Worm (Caenorhabditis elegans): Measurements from ENCODE around the gene srm-6.

Gene srm-6

DNA sequence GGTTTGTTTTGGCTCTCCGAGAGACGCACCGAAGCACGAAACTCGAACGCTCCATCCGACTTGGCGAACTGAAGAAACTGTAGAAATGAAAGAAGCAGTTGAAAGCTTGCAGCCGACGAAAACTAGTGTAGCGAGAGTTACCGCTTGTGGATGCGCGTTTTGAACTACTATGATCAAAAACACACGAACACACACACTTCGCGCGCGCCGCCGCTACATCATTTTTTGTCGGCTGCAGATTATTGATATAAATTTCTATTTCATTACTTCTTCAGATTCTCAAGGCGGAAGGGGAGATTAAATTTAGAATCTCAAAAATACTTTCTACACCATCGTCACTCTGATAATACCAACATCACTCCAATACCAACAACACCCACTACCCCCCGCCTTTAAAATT lies 25.2 kb downstream of the srm-6 start:
- no peak for TF ChIP-seq skn-1 (tag; optimal IDR thresholded peaks at IDR 0.05)
- TF ChIP-seq lsy-2 (tag; optimal IDR thresholded peaks at IDR 0.05) = no peak
- TF ChIP-seq nhr-10 (tag; optimal IDR thresholded peaks at IDR 0.05) = no peak
- TF ChIP-seq zag-1 (tag; optimal IDR thresholded peaks at IDR 0.05) = no peak
- no peak for TF ChIP-seq blmp-1 (tag; optimal IDR thresholded peaks at IDR 0.05; ENCODE audit: insufficient read depth)
- no peak for TF ChIP-seq nhr-11 (tag; optimal IDR thresholded peaks at IDR 0.05)

DNA sequence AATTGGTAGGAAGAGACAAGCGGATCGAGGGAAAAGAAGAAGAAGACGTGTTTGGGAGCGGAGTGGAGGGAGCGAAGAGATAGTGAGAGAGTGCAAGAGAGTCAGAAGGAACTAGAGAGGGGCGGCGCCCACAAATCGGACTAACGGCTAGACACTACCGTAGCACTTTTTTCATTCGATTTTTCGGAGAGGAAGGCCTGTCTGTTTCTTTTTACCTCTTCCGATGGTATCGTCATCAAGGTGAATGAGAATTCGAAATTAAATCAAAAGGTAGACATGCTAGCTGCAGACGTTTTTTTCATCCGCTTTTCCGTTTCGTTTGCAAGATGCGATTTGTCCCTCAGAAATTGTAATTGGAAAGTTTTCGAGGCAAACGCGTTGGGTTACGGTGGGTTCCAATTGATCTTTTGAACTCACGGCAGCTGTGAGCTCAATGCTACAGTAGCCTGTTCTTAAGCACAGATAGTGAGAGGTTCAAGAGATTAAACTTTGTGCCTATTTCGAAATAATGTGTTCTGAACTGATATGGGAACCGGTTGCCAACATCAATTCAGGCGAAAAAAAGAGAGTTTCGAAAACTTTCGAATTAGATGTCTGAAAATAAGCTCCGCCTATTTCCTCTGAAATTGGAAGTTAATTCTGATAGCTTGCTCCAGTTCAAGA lies 28.0 kb downstream of the srm-6 start:
- TF ChIP-seq nhr-237 (tag; optimal IDR thresholded peaks at IDR 0.05) (no peak), lsy-2 (tag; optimal IDR thresholded peaks at IDR 0.05) (peak in 1 of 2 experiments; percentile 74), mbf-1 (tag; optimal IDR thresholded peaks at IDR 0.05) (no peak), peb-1 (tag; optimal IDR thresholded peaks at IDR 0.05) (no peak), nhr-21 (tag; optimal IDR thresholded peaks at IDR 0.05) (no peak), sem-4 (tag; optimal IDR thresholded peaks at IDR 0.05) (peak; percentile 6), skn-1 (tag; optimal IDR thresholded peaks at IDR 0.05) (no peak), fos-1 (tag; optimal IDR thresholded peaks at IDR 0.05) (peak; percentile 12), blmp-1 (tag; optimal IDR thresholded peaks at IDR 0.05; ENCODE audit: insufficient read depth) (peak; percentile 64), unc-62 (GFP tag; optimal IDR thresholded peaks at IDR 0.05) (no peak)

DNA sequence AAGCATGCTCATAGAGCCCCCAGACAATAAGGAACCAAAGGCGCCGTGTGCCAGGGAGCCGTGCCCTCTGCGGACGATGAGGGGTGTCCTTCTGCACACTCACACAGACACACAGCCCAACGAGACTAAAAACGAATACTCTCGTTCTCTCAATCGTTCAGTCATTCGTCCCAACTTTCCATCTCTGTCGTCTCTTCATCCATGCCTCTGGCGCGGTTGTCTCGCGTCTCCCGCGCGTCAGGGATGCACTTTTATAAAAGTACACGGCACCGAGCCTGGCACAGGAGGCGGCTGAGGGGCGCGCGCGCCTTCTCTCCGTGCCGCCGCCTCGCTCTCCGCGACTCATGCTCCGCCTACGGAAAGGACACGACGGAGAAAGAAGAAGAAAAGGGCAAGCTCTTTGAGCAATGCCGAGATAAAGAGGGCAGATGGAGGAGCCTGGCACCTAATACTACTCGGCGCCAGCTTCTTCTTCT lies 29.8 kb downstream of the srm-6 start:
- no peak for TF ChIP-seq nhr-237 (tag; optimal IDR thresholded peaks at IDR 0.05)
- TF ChIP-seq F13H6.1 (tag; optimal IDR thresholded peaks at IDR 0.05) = peak; percentile 86
- TF ChIP-seq unc-62 (GFP tag; optimal IDR thresholded peaks at IDR 0.05) = peak; percentile 72
- TF ChIP-seq crh-2 (tag; optimal IDR thresholded peaks at IDR 0.05) = peak; percentile 44
- peak; percentile 57 for TF ChIP-seq lin-13 (GFP tag; optimal IDR thresholded peaks at IDR 0.05)
- TF ChIP-seq elt-1 (tag; optimal IDR thresholded peaks at IDR 0.05) = no peak
- peak; percentile 88 for TF ChIP-seq unc-55 (GFP tag; optimal IDR thresholded peaks at IDR 0.05)
- peak; percentile 58 for TF ChIP-seq nhr-77 (tag; optimal IDR thresholded peaks at IDR 0.05)
- TF ChIP-seq mdl-1 (tag; optimal IDR thresholded peaks at IDR 0.05) = peak; percentile 39 to 59
- TF ChIP-seq sma-3 (GFP tag; optimal IDR thresholded peaks at IDR 0.05) = peak; percentile 46
- peak in 1 of 2 experiments; percentile 78 for TF ChIP-seq lsy-2 (tag; optimal IDR thresholded peaks at IDR 0.05)
- peak; percentile 8 for TF ChIP-seq snpc-4 (tag; optimal IDR thresholded peaks at IDR 0.05)
- TF ChIP-seq fos-1 (tag; optimal IDR thresholded peaks at IDR 0.05) = peak; percentile 76
- TF ChIP-seq elt-3 (tag; optimal IDR thresholded peaks at IDR 0.05) = no peak
- no peak for TF ChIP-seq aly-2 (tag; optimal IDR thresholded peaks at IDR 0.05)
- peak; percentile 89 for TF ChIP-seq sma-9 (GFP tag; optimal IDR thresholded peaks at IDR 0.05)
- TF ChIP-seq sma-9 (tag; optimal IDR thresholded peaks at IDR 0.05) = no peak
- peak; percentile 46 for TF ChIP-seq blmp-1 (tag; optimal IDR thresholded peaks at IDR 0.05; ENCODE audit: insufficient read depth)
- TF ChIP-seq lin-11 (tag; optimal IDR thresholded peaks at IDR 0.05) = peak; percentile 33
- TF ChIP-seq mab-5 (tag; optimal IDR thresholded peaks at IDR 0.05) = no peak
- peak; percentile 52 for TF ChIP-seq C34F6.9 (tag; optimal IDR thresholded peaks at IDR 0.05)
- TF ChIP-seq skn-1 (tag; optimal IDR thresholded peaks at IDR 0.05) = no peak
- TF ChIP-seq zag-1 (tag; optimal IDR thresholded peaks at IDR 0.05) = peak; percentile 82
- no peak for TF ChIP-seq nhr-6 (tag; optimal IDR thresholded peaks at IDR 0.05)
- peak; percentile 55 for TF ChIP-seq egl-27 (tag; optimal IDR thresholded peaks at IDR 0.05)
- peak; percentile 87 for TF ChIP-seq Y55F3AM.14 (GFP tag; optimal IDR thresholded peaks at IDR 0.05)
- TF ChIP-seq nhr-23 (tag; optimal IDR thresholded peaks at IDR 0.05) = no peak
- peak; percentile 85 for TF ChIP-seq nhr-21 (tag; optimal IDR thresholded peaks at IDR 0.05)
- TF ChIP-seq ceh-82 (tag; optimal IDR thresholded peaks at IDR 0.05) = peak; percentile 34
- peak; percentile 69 for TF ChIP-seq peb-1 (tag; optimal IDR thresholded peaks at IDR 0.05)
- TF ChIP-seq sem-4 (tag; optimal IDR thresholded peaks at IDR 0.05) = peak; percentile 69

DNA sequence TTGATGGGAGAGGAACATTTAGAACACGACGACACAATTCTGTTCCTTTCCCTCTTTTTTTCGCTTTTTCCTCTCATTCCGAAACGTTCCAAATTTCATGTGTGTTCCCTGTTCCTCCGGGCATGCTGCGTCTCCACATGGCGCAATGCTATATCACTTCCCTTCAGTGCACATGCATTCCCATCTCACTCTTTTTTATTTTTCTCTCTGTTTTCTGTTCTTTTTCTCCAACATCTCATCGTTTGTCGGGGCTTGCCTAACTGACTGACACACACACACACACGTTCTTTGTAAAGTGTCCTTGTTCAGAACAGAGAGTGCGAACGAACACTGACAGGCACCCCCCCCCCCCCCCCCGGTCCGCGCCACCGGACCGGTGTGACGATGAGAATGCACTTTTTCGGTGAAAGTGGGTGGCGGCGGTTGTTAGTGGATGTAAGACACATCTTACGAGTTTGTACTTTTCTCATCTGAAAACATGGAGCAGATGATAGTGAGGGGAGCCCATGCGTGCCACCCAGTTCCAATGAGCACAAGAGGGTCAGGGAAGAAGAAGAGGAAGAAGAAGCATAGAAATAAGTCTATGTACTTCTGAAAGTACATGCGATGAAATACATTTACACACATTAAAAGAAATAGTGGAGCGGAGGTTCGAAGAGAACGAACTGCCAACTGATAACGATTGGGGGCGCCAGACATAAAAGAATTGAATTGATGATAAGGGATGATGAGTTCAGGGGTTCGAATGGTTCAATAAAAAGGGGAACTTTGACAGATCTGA lies 31.7 kb downstream of the srm-6 start:
- TF ChIP-seq sem-4 (tag; optimal IDR thresholded peaks at IDR 0.05) (peak; percentile 84), ztf-1 (GFP tag; conservative IDR thresholded peaks at IDR 0.05) (no peak), zag-1 (tag; optimal IDR thresholded peaks at IDR 0.05) (no peak), lsy-2 (tag; optimal IDR thresholded peaks at IDR 0.05) (peak in 1 of 2 experiments; percentile 52), fos-1 (tag; optimal IDR thresholded peaks at IDR 0.05) (peak; percentile 95), elt-1 (tag; optimal IDR thresholded peaks at IDR 0.05) (no peak), nhr-10 (tag; optimal IDR thresholded peaks at IDR 0.05) (no peak), nhr-77 (tag; optimal IDR thresholded peaks at IDR 0.05) (no peak), nhr-6 (tag; optimal IDR thresholded peaks at IDR 0.05) (no peak), Y55F3AM.14 (GFP tag; optimal IDR thresholded peaks at IDR 0.05) (peak; percentile 44), ztf-4 (tag; optimal IDR thresholded peaks at IDR 0.05) (no peak), egl-27 (tag; optimal IDR thresholded peaks at IDR 0.05) (peak; percentile 52), mab-5 (tag; optimal IDR thresholded peaks at IDR 0.05) (no peak), sma-3 (GFP tag; optimal IDR thresholded peaks at IDR 0.05) (no peak), unc-55 (GFP tag; optimal IDR thresholded peaks at IDR 0.05) (no peak), ZK546.5 (tag; optimal IDR thresholded peaks at IDR 0.05) (no peak), ceh-82 (tag; optimal IDR thresholded peaks at IDR 0.05) (no peak), lin-11 (tag; optimal IDR thresholded peaks at IDR 0.05) (no peak), nhr-23 (tag; optimal IDR thresholded peaks at IDR 0.05) (no peak), alr-1 (tag; optimal IDR thresholded peaks at IDR 0.05) (no peak), crh-2 (tag; optimal IDR thresholded peaks at IDR 0.05) (no peak), sma-9 (GFP tag; optimal IDR thresholded peaks at IDR 0.05) (peak; percentile 90), sma-9 (tag; optimal IDR thresholded peaks at IDR 0.05) (peak; percentile 7), ztf-11 (tag; optimal IDR thresholded peaks at IDR 0.05) (no peak), lin-13 (GFP tag; optimal IDR thresholded peaks at IDR 0.05) (no peak), ceh-16 (tag; optimal IDR thresholded peaks at IDR 0.05) (peak; percentile 30), aly-2 (tag; optimal IDR thresholded peaks at IDR 0.05) (no peak), dmd-4 (tag; optimal IDR thresholded peaks at IDR 0.05) (no peak)

Data from whole organism, L2 larva.